Fruit fly (Drosophila melanogaster) whole organism, wandering third instar larva: ENCODE data around the gene zfh2.

Experiments
- Abd-B ChIP-seq: fragments of >200 bp; optimal IDR thresholded peaks from 2 replicates; lab custom pipeline; 2017; ENCODE audit warnings: missing biosample characterization, missing genetic modification characterization
- CG9705 ChIP-seq: fragments of 200-800 bp; sonication (Bioruptor generic); optimal IDR thresholded peaks from 2 replicates; lab custom pipeline; 2018; ENCODE audit warnings: missing biosample characterization, mild to moderate bottlenecking, missing genetic modification characterization
- CrebA ChIP-seq: fragments of 200-800 bp; sonication (Bioruptor generic); optimal IDR thresholded peaks from 2 replicates; lab custom pipeline; 2016; ENCODE audit warnings: missing biosample characterization, mild to moderate bottlenecking, missing genetic modification characterization, borderline replicate concordance
- Dif ChIP-seq: fragments of 200-275, 200-300 bp; sonication (Bioruptor generic); optimal IDR thresholded peaks from 2 replicates; lab custom pipeline; 2018; ENCODE audit warnings: missing biosample characterization, missing genetic modification characterization; ENCODE audit not compliant: partially characterized antibody
- HLH106 ChIP-seq: fragments of 200-800 bp; optimal IDR thresholded peaks from 3 replicates; lab custom pipeline; 2019; ENCODE audit warnings: missing biosample characterization, mild to moderate bottlenecking, missing genetic modification characterization, moderate library complexity
- Hnf4 ChIP-seq: fragments of 200-800 bp; sonication (Bioruptor generic); optimal IDR thresholded peaks from 2 replicates; lab custom pipeline; 2016; ENCODE audit warnings: missing biosample characterization, mild to moderate bottlenecking, missing genetic modification characterization
- Hr78 ChIP-seq: fragments of >200 bp; optimal IDR thresholded peaks from 2 replicates; lab custom pipeline; 2017; ENCODE audit warnings: missing biosample characterization, missing genetic modification characterization
- Jra ChIP-seq: sonication (Bioruptor generic); optimal IDR thresholded peaks from 2 replicates; lab custom pipeline; 2016; ENCODE audit warnings: missing biosample characterization, missing genetic modification characterization
- Mio ChIP-seq: sonication (Bioruptor generic); optimal IDR thresholded peaks from 2 replicates; lab custom pipeline; 2016; ENCODE audit warnings: missing biosample characterization, missing genetic modification characterization
- Myc ChIP-seq: fragments of >200 bp; optimal IDR thresholded peaks from 2 replicates; lab custom pipeline; 2017
- N ChIP-seq: fragments of >200 bp; optimal IDR thresholded peaks from 2 replicates; lab custom pipeline; 2018; ENCODE audit warnings: missing biosample characterization, missing external identifiers, missing genetic modification characterization
- OdsH ChIP-seq: fragments of 200-800 bp; sonication (Bioruptor generic); optimal IDR thresholded peaks from 2 replicates; lab custom pipeline; 2016; ENCODE audit warnings: missing biosample characterization, mild to moderate bottlenecking, missing genetic modification characterization
- Rel ChIP-seq, 2 experiments: fragments of 200-800 bp; sonication (Bioruptor generic) in 1 of 2; optimal IDR thresholded peaks; 2 replicates in 1 of 2; 3 replicates in 1 of 2; lab custom pipeline; 2016 to 2019; ENCODE audit warnings: mild to moderate bottlenecking in 2 of 2, missing biosample characterization in 2 of 2, missing genetic modification characterization in 2 of 2, moderate library complexity in 1 of 2
- Sp1 ChIP-seq: fragments of 200-800 bp; sonication (Bioruptor generic); optimal IDR thresholded peaks from 3 replicates; lab custom pipeline; 2019; ENCODE audit warnings: missing biosample characterization, mild to moderate bottlenecking, missing genetic modification characterization, moderate library complexity
- Vsx2 ChIP-seq: fragments of 200-300, 225-300 bp; sonication (Bioruptor generic); optimal IDR thresholded peaks from 2 replicates; lab custom pipeline; 2018; ENCODE audit warnings: missing biosample characterization, missing genetic modification characterization; ENCODE audit not compliant: partially characterized antibody
- br ChIP-seq: fragments of 200-800 bp; sonication (Bioruptor generic); optimal IDR thresholded peaks from 2 replicates; lab custom pipeline; 2016; ENCODE audit warnings: missing biosample characterization, missing genetic modification characterization
- brk ChIP-seq: fragments of 200-800 bp; sonication (Bioruptor generic); optimal IDR thresholded peaks from 2 replicates; lab custom pipeline; 2016; ENCODE audit warnings: missing biosample characterization, mild to moderate bottlenecking, missing genetic modification characterization
- dl ChIP-seq, 2 experiments: fragments of 175-275, 200-275 bp in 1 of 2; fragments of 200-275 bp in 1 of 2; sonication (Bioruptor generic); optimal IDR thresholded peaks; lab custom pipeline; 2018; ENCODE audit warnings: mild to moderate bottlenecking in 2 of 2, missing biosample characterization in 2 of 2, missing genetic modification characterization in 2 of 2, moderate library complexity in 2 of 2; ENCODE audit not compliant: partially characterized antibody in 2 of 2, insufficient read depth in 1 of 2
- dmrt93B ChIP-seq: fragments of 200-800 bp; sonication (Bioruptor generic); optimal IDR thresholded peaks from 2 replicates; lab custom pipeline; 2018; ENCODE audit warnings: missing biosample characterization, mild to moderate bottlenecking, missing genetic modification characterization
- dsf ChIP-seq: sonication (Bioruptor generic); optimal IDR thresholded peaks from 2 replicates; lab custom pipeline; 2016; ENCODE audit warnings: missing biosample characterization, missing genetic modification characterization, borderline replicate concordance
- ey ChIP-seq: fragments of 200-800 bp; sonication (Bioruptor generic); optimal IDR thresholded peaks from 2 replicates; lab custom pipeline; 2016; ENCODE audit warnings: missing biosample characterization, missing genetic modification characterization
- foxo ChIP-seq, 2 experiments: fragments of 200-800 bp; sonication (Bioruptor generic); optimal IDR thresholded peaks; 2 replicates in 1 of 2; 3 replicates in 1 of 2; lab custom pipeline; 2016 to 2017; ENCODE audit warnings: missing biosample characterization in 2 of 2, missing genetic modification characterization in 2 of 2
- fru ChIP-seq: fragments of 200-800 bp; sonication (Bioruptor generic); optimal IDR thresholded peaks from 3 replicates; lab custom pipeline; 2016; ENCODE audit warnings: missing biosample characterization, mild to moderate bottlenecking, missing genetic modification characterization
- jim ChIP-seq: fragments of 175-275, 200-325 bp; sonication (Bioruptor generic); optimal IDR thresholded peaks from 2 replicates; lab custom pipeline; 2016; ENCODE audit warnings: missing biosample characterization, mild to moderate bottlenecking, missing genetic modification characterization
- lola ChIP-seq: fragments of >200 bp; optimal IDR thresholded peaks from 2 replicates; lab custom pipeline; 2017; ENCODE audit warnings: missing biosample characterization, missing genetic modification characterization
- rgr ChIP-seq: fragments of 200-800 bp; sonication (Bioruptor generic); optimal IDR thresholded peaks from 3 replicates; lab custom pipeline; 2016; ENCODE audit warnings: missing biosample characterization, mild to moderate bottlenecking, missing genetic modification characterization
- usp ChIP-seq: fragments of >200 bp; optimal IDR thresholded peaks from 2 replicates; lab custom pipeline; 2017; ENCODE audit warnings: missing biosample characterization, missing genetic modification characterization
- woc ChIP-seq: sonication (Bioruptor generic); optimal IDR thresholded peaks from 2 replicates; lab custom pipeline; 2016; ENCODE audit warnings: missing biosample characterization, mild to moderate bottlenecking, missing genetic modification characterization

The zfh2 gene

DNA sequence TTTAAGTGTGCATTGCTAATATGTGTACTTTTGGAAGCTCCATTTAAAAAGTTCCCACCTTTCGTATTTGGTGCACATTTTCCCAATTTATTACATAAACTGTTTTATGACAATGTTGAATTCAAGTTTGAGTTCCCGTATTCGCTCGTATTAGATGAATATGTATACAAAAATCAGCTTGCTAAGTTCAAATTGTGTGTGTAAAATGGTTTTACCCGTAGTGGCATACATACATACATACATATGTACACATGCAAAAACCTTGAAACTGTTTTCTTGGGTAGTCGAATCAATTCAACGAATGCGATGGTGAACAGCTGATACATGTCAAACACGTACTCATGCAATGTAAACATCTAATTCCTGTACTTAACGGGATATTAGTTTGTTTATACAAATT, 56.8 kb downstream of the zfh2 start:
- TF ChIP-seq Hnf4 (GFP tag; lab: Kevin White, UChicago) (no peak), HLH106 (tag; lab: Kevin White, UChicago) (no peak), N (GFP tag; lab: Kevin White, UChicago) (no peak), fru (no peak), CrebA (peak; percentile 55)

DNA sequence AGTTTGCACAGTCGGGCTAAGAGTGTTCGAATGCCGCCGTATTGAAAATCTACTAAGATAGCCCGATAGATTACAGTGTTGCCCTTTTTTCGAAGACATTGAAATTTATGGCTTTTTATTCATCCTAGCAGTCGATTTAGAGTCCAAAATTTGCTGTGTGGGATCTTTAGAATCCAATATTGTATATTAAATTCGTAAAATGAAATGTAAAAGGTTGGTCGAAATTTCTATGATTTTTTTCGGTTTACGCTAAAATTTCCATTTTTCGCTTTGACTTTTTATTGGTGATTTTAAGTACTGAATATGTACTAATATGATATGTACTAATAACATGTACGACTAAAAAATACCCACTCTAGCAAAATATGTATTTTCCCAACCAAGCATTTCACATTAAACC, 65.7 kb downstream of the zfh2 start:
- no peak for TF ChIP-seq HLH106 (tag; lab: Kevin White, UChicago)
- no peak for TF ChIP-seq dsf (GFP tag; lab: Kevin White, UChicago)
- TF ChIP-seq CrebA: no peak
- no peak for TF ChIP-seq Myc (lab: Kevin White, UChicago)
- TF ChIP-seq fru: no peak
- no peak for TF ChIP-seq rgr (GFP tag; lab: Kevin White, UChicago)
- no peak for TF ChIP-seq Hr78 (GFP tag; lab: Kevin White, UChicago)
- no peak for TF ChIP-seq Mio (GFP tag; lab: Kevin White, UChicago)
- no peak for TF ChIP-seq Vsx2
- TF ChIP-seq jim (GFP tag; lab: Kevin White, UChicago): no peak
- TF ChIP-seq Jra (GFP tag; lab: Kevin White, UChicago): no peak
- no peak for TF ChIP-seq Abd-B (GFP tag; lab: Kevin White, UChicago)
- no peak for TF ChIP-seq Hnf4 (GFP tag; lab: Kevin White, UChicago)
- TF ChIP-seq usp (GFP tag; lab: Kevin White, UChicago): no peak
- no peak for TF ChIP-seq Dif (GFP tag; lab: Kevin White, UChicago)

DNA sequence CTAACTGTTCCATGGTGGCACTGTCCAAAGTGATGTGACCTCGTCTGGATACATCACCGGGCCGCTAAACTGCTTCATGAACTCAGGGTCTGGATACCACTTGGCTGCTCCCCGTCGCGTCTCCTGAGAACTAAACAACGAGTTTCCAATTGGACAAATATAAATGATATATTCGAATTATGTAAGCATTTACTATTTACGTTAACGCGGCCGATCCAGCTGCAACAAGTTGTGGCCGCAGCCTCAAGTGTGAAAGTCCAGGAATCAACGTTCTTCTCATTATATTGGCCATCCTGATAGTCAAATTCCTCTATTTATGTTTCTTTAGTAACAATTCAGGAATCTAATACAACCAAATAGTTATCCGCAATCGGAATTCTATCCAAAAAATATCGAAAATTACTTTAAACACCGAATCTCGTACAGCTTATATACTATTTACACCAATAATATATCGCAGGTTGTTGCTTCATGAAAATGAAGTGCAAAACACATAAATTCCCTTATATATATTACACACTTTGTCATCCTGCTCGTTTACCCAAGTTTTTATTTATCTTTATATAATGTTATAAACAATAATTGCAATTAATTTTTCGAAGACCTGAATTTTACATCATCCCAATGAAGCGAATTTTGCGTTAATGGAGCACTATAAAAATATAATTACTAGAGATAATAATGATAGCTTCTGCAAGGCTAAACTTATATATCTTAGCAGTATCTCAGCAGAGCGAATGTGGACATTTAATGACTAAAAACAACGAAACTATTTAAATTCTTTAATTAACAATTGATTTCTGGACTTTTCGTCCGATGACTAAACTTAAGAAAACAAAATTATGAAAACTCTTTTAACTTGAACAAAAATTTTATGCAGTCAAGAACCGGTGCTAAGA, 69.0 kb downstream of the zfh2 start:
- TF ChIP-seq dl (GFP tag; optimal IDR thresholded peaks at IDR 0.05; lab: Kevin White, UChicago; ENCODE audit: insufficient read depth in 1 of 2, partially characterized antibody in 2 of 2): no peak
- TF ChIP-seq woc (GFP tag; lab: Kevin White, UChicago): peak; percentile 34
- no peak for TF ChIP-seq CG9705
- no peak for TF ChIP-seq Hnf4 (GFP tag; lab: Kevin White, UChicago)
- TF ChIP-seq jim (GFP tag; lab: Kevin White, UChicago): no peak
- peak; percentile 88 for TF ChIP-seq Hr78 (GFP tag; lab: Kevin White, UChicago)
- no peak for TF ChIP-seq foxo (GFP tag; optimal IDR thresholded peaks at IDR 0.05; lab: Kevin White, UChicago)
- TF ChIP-seq dmrt93B (GFP tag; lab: Kevin White, UChicago): no peak
- TF ChIP-seq Jra (GFP tag; lab: Kevin White, UChicago): no peak
- peak; percentile 98 for TF ChIP-seq N (GFP tag; lab: Kevin White, UChicago)
- peak; percentile 15 for TF ChIP-seq lola (GFP tag; lab: Kevin White, UChicago)
- TF ChIP-seq, all 38 proteins: peak for 4

DNA sequence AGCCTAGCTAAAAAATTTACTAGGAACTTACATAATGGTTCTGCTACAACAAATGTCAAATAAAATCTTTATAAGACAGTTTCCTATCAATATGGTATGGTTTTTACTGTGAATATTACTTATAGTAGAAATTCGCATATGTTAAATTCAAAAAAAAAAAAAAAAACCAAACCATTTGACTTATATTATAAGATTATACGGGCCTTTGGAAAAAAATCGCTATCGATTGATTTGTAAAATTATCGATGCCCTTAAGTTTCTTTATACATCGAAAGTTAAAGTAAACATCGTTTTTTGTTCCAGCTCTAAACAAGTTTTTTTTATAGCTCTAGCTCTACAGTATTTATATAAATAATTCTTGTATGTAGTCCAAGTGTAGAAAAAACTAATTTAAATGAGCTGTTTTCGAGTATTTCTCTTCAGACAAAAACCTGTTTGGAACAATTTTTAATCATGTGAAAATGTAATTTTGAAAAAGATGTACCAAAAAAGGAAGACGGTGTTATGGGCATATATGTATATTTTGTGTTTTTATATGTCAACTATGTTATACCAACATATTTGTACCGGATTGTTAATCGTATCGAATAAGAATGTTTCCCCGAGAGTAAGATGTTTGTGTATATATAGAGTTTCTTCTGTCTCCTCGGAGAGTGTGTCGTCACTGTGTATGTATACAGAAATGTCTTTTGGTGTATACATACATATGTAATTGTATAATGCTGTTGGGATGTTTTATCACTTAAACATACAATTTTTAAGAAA, 70.1 kb downstream of the zfh2 start, which contains the start of the genes ND-49 and Ephrin:
Gene ND-49 (minus strand): TSS at position 51 of the 765 bp plus-strand sequence.
Gene Ephrin (plus strand): TSS at position 252 of the 765 bp plus-strand sequence.
- TF ChIP-seq Sp1 (GFP tag; lab: Kevin White, UChicago) (no peak), woc (GFP tag; lab: Kevin White, UChicago) (peak; percentile 3), dl (GFP tag; optimal IDR thresholded peaks at IDR 0.05; lab: Kevin White, UChicago; ENCODE audit: insufficient read depth in 1 of 2, partially characterized antibody in 2 of 2) (no peak), Hnf4 (GFP tag; lab: Kevin White, UChicago) (no peak), N (GFP tag; lab: Kevin White, UChicago) (no peak), CrebA (no peak), brk (GFP tag; lab: Kevin White, UChicago) (peak; percentile 22), Vsx2 (no peak), dsf (GFP tag; lab: Kevin White, UChicago) (no peak), jim (GFP tag; lab: Kevin White, UChicago) (no peak), ey (GFP tag; lab: Kevin White, UChicago) (no peak)

DNA sequence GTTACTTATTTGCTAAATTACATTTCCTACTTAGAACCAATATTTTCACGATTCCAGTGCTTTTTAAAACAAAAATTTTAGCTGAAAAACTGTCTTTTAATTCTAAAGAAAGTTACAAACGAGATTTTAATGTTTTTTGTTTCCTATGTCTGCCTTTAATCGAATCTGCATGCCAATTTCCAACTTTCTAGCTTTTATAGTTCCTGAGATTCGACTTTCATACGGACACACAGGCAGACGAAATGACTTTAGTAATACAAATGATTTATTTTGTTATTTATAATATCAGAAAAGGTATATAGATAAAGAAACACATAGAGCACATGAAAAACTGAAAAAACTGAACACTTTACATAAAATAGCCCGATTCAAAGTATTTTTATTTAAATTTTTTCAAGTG, 74.8 kb downstream of the zfh2 start:
- no peak for TF ChIP-seq OdsH (GFP tag; lab: Kevin White, UChicago)
- TF ChIP-seq ey (GFP tag; lab: Kevin White, UChicago): no peak
- TF ChIP-seq Myc (lab: Kevin White, UChicago): no peak
- TF ChIP-seq br (GFP tag; lab: Kevin White, UChicago): no peak
- TF ChIP-seq Vsx2: no peak
- no peak for TF ChIP-seq woc (GFP tag; lab: Kevin White, UChicago)
- TF ChIP-seq Rel (GFP tag; optimal IDR thresholded peaks at IDR 0.05; lab: Kevin White, UChicago): no peak
- TF ChIP-seq Rel (tag; optimal IDR thresholded peaks at IDR 0.05; lab: Kevin White, UChicago): no peak
- TF ChIP-seq rgr (GFP tag; lab: Kevin White, UChicago): no peak
- no peak for TF ChIP-seq dl (GFP tag; optimal IDR thresholded peaks at IDR 0.05; lab: Kevin White, UChicago; ENCODE audit: insufficient read depth in 1 of 2, partially characterized antibody in 2 of 2)
- TF ChIP-seq Mio (GFP tag; lab: Kevin White, UChicago): no peak
- TF ChIP-seq, all 38 proteins: peak for 0
